Worm (Caenorhabditis elegans) whole organism, mixed stage, embryonic: ENCODE results near the gene ubc-15.

ENCODE experiments used
- blmp-1 ChIP-seq: fragments of 150-350 bp; optimal IDR thresholded peaks from 2 replicates; lab custom pipeline; 2014; ENCODE audit warnings: missing biosample characterization, missing genetic modification characterization
- ham-2 ChIP-seq: fragments of 200-800 bp; sonication (Bioruptor generic); optimal IDR thresholded peaks from 2 replicates; lab custom pipeline; 2018; ENCODE audit warnings: mild to moderate bottlenecking, missing genetic modification characterization, missing compliant biosample characterization
- lsy-2 ChIP-seq: fragments of 150-350 bp; optimal IDR thresholded peaks from 2 replicates; lab custom pipeline; 2014; ENCODE audit warnings: missing biosample characterization, missing genetic modification characterization
- mep-1 ChIP-seq: fragments of 150-350 bp; optimal IDR thresholded peaks from 2 replicates; lab custom pipeline; 2017; ENCODE audit warnings: missing biosample characterization, missing genetic modification reagents, missing genetic modification characterization, inconsistent platforms
- nhr-12 ChIP-seq: fragments of 150-350 bp; optimal IDR thresholded peaks from 2 replicates; lab custom pipeline; 2014; ENCODE audit warnings: missing biosample characterization, missing genetic modification characterization
- nhr-28 ChIP-seq: fragments of 150-350 bp; optimal IDR thresholded peaks from 2 replicates; lab custom pipeline; 2014; ENCODE audit warnings: missing biosample characterization, missing genetic modification characterization
- pha-4 ChIP-seq: fragments of 150-350 bp; optimal IDR thresholded peaks from 2 replicates; lab custom pipeline; 2018; ENCODE audit warnings: missing biosample characterization, missing genetic modification reagents, missing genetic modification characterization
- sem-2 ChIP-seq: fragments of 200-800 bp; sonication (Bioruptor generic); optimal IDR thresholded peaks from 2 replicates; lab custom pipeline; 2018; ENCODE audit warnings: mild to moderate bottlenecking, missing genetic modification characterization, missing compliant biosample characterization
- sptf-1 ChIP-seq: sonication (generic microtip); optimal IDR thresholded peaks from 2 replicates; lab custom pipeline; 2017; ENCODE audit warnings: mild to moderate bottlenecking, missing genetic modification characterization, moderate library complexity, missing compliant biosample characterization
- tbx-8 ChIP-seq: fragments of 200-800 bp; sonication (Bioruptor generic); optimal IDR thresholded peaks from 2 replicates; lab custom pipeline; 2018; ENCODE audit warnings: mild to moderate bottlenecking, missing genetic modification characterization, moderate library complexity, missing compliant biosample characterization
- unc-39 ChIP-seq: fragments of 150-350 bp; optimal IDR thresholded peaks from 2 replicates; lab custom pipeline; 2014; ENCODE audit warnings: missing biosample characterization, missing genetic modification characterization

DNA sequence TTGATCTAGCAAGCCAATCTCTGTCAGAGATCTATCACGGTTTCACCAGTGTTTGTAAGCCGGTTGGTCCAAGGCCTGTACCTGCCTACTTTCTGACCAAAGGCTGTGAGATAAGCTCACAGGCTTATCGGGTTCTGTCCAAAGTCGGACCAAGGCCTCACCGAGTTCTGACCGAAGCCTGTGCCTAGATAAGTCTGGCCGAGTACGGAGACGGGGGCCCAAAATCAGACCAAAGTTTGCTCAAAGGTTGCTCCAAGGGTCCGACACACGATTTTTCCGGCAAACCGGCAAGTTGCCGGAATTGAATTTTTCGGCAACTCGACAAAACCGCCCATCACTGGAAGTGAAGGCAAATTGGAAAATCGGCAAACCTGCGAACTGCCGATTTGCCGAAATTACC, 18.2 kb upstream of the ubc-15 start:
- TF ChIP-seq blmp-1 (no peak), unc-39 (tag; lab: Kevin White, UChicago) (no peak), tbx-8 (GFP tag; lab: Kevin White, UChicago) (no peak), nhr-28 (tag; lab: Kevin White, UChicago) (no peak), sem-2 (GFP tag; lab: Kevin White, UChicago) (no peak), pha-4 (tag; lab: Kevin White, UChicago) (no peak), ham-2 (GFP tag; lab: Kevin White, UChicago) (no peak), sptf-1 (tag; lab: Kevin White, UChicago) (no peak), lsy-2 (tag; lab: Kevin White, UChicago) (no peak), mep-1 (tag; lab: Kevin White, UChicago) (no peak), nhr-12 (no peak)
